Fruit fly (Drosophila melanogaster): ENCODE measurements around the gene tey.

DNA sequence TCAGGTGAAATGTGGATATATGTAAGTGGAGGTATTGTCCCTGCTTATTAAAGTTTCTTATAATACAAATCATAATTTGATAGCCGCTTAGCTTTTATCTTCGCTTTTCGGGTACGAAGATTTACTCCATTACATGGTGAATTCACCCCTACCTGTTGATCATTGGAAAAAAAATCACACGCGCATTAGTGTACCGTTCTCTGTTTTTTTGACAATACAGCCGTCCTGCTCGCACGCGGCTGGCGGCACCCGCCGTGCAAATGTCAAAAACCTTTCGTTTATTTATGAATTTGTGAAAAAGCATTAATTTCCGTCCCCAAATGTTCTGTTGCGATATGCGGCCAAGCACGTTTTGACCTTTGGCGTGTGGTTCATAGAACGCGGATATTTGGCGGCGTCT, 32.0 kb downstream of the tey start:
- TF ChIP-seq pan (optimal IDR thresholded peaks at IDR 0.05) (no peak), psq (optimal IDR thresholded peaks at IDR 0.05) (no peak)
